Worm (Caenorhabditis elegans): Measurements from ENCODE around the gene let-19.
A peak's percentile ranks its signal among the peaks of the same experiment; 100 is the strongest.

Gene let-19

DNA sequence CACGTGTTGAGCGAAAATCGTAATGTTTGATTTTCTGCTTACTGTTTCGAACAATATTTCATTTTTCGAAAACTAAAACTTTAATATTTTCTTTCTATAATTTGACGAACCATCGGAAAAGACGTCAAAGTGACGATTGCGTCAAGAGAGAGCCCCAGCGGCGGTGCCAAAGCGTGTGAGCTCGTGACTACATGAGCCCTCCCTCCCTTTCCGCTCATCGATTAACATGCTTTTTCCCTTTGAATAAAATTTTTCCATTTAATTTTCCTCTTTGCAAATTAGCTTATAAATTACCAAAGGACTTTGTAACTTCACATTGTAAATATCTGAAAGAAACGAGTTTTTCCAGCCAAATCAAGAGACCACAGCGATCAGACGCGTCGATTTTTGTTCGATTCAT, 27.8 kb upstream of the let-19 start:
- no peak for TF ChIP-seq unc-86 (tag; optimal IDR thresholded peaks at IDR 0.05)
- peak; percentile 2 for TF ChIP-seq ceh-48 (tag; optimal IDR thresholded peaks at IDR 0.05)
- TF ChIP-seq hlh-30 (tag; optimal IDR thresholded peaks at IDR 0.05; ENCODE audit: insufficient read depth) = peak; percentile 25
- TF ChIP-seq dmd-4 (tag; optimal IDR thresholded peaks at IDR 0.05; ENCODE audit: borderline replicate concordance) = no peak
- TF ChIP-seq unc-42 (tag; optimal IDR thresholded peaks at IDR 0.05) = peak; percentile 40
- no peak for TF ChIP-seq hlh-6 (tag; optimal IDR thresholded peaks at IDR 0.05)
- TF ChIP-seq fkh-10 (GFP tag; optimal IDR thresholded peaks at IDR 0.05) = no peak
- no peak for TF ChIP-seq fkh-6 (tag; optimal IDR thresholded peaks at IDR 0.05)

- TF ChIP-seq ceh-24 (tag; optimal IDR thresholded peaks at IDR 0.05) (no peak), ref-2 (tag; optimal IDR thresholded peaks at IDR 0.05) (no peak), K02D7.2 (tag; optimal IDR thresholded peaks at IDR 0.05) (no peak), pha-2 (tag; optimal IDR thresholded peaks at IDR 0.05) (no peak), nhr-11 (tag; optimal IDR thresholded peaks at IDR 0.05) (no peak), C08G9.2 (tag; optimal IDR thresholded peaks at IDR 0.05) (peak; percentile 41), hlh-15 (tag; optimal IDR thresholded peaks at IDR 0.05) (no peak), C38D4.7 (GFP tag; optimal IDR thresholded peaks at IDR 0.05) (no peak), madf-2 (tag; optimal IDR thresholded peaks at IDR 0.05) (no peak), ceh-34 (tag; optimal IDR thresholded peaks at IDR 0.05) (no peak), Y22D7AL.16 (tag; optimal IDR thresholded peaks at IDR 0.05) (no peak), ceh-18 (tag; optimal IDR thresholded peaks at IDR 0.05) (peak; percentile 68), K09A11.1 (tag; optimal IDR thresholded peaks at IDR 0.05; ENCODE audit: insufficient read depth) (no peak), nfya-1 (tag; optimal IDR thresholded peaks at IDR 0.05) (peak; percentile 32), rnt-1 (tag; optimal IDR thresholded peaks at IDR 0.05) (peak; percentile 4)
Measured at ce11 chrII:8743379-8744173, 27.2 kb upstream of the let-19 start, which contains the start of gene mak-1. TSS of gene mak-1 (plus strand) at chrII:8744071.

DNA sequence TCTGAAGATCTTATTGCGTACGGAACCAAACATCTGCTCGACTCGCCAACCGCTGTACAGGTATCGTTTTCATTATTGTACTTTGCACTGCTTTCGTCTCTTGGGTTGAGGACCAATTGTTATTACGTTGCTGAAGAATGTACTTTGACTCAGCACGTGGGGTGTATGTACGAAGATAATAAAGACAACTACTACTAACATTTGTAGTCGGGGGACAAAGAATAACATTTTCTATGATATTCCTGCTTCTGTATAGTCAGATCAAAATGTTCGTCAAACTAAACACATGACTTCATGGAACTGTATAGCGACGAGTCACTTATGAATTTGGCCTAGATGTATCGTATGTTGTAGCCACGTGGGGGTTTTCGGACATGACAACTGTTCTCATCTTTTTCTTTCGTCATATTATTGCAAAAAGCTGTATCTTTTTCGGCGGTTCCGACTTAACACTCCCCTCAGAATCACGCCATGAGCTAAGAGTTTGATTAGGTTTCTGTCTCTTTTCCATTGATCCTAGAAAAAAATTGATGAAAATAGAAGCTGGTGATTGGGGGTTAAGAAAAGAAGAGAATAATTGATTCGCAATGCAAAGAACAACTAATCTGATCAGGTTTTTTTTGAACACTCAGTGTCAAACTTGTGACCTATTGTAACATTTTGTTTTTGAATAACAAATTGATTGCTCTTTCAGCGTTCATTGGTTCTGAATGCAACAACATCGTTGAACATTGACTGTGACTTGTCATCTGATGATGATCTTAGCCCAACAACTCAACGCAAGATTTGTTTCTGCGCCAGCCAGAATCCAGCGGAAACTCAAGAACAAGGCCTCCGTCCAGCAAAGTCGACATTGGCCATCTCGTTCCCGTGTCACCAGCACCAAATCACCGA, 26.0 kb upstream of the let-19 start:
- no peak for TF ChIP-seq ceh-18 (tag; optimal IDR thresholded peaks at IDR 0.05)
- TF ChIP-seq rnt-1 (tag; optimal IDR thresholded peaks at IDR 0.05) = no peak
- no peak for TF ChIP-seq hlh-30 (tag; optimal IDR thresholded peaks at IDR 0.05; ENCODE audit: insufficient read depth)
- no peak for TF ChIP-seq che-1 (tag; optimal IDR thresholded peaks at IDR 0.05)
- no peak for TF ChIP-seq ceh-34 (tag; optimal IDR thresholded peaks at IDR 0.05)

- TF ChIP-seq eyg-1 (tag; optimal IDR thresholded peaks at IDR 0.05) = no peak
- no peak for TF ChIP-seq madf-2 (tag; optimal IDR thresholded peaks at IDR 0.05)
- TF ChIP-seq pax-1 (tag; optimal IDR thresholded peaks at IDR 0.05) = no peak
- no peak for TF ChIP-seq nfya-1 (tag; optimal IDR thresholded peaks at IDR 0.05)
- no peak for TF ChIP-seq ama-1 (optimal IDR thresholded peaks at IDR 0.05)
- TF ChIP-seq unc-3 (GFP tag; conservative IDR thresholded peaks at IDR 0.05) = no peak
- no peak for TF ChIP-seq unc-3 (tag; optimal IDR thresholded peaks at IDR 0.05)
- no peak for TF ChIP-seq lin-11 (tag; optimal IDR thresholded peaks at IDR 0.05)
- no peak for TF ChIP-seq hlh-13 (GFP tag; optimal IDR thresholded peaks at IDR 0.05)
- no peak for TF ChIP-seq hlh-30 (tag; optimal IDR thresholded peaks at IDR 0.05; ENCODE audit: insufficient read depth)
- TF ChIP-seq hlh-8 (tag; optimal IDR thresholded peaks at IDR 0.05) = no peak
- TF ChIP-seq pqm-1 (tag; optimal IDR thresholded peaks at IDR 0.05) = no peak
- TF ChIP-seq tbx-2 (tag; optimal IDR thresholded peaks at IDR 0.05) = no peak
- no peak for TF ChIP-seq C38D4.7 (GFP tag; optimal IDR thresholded peaks at IDR 0.05)
- TF ChIP-seq C08G9.2 (tag; optimal IDR thresholded peaks at IDR 0.05) = no peak
- no peak for TF ChIP-seq ceh-9 (tag; optimal IDR thresholded peaks at IDR 0.05)
- no peak for TF ChIP-seq ceh-48 (tag; optimal IDR thresholded peaks at IDR 0.05)
- TF ChIP-seq dve-1 (tag; optimal IDR thresholded peaks at IDR 0.05) = no peak
- TF ChIP-seq sox-2 (GFP tag; IDR thresholded peaks at IDR 0.05) = no peak
- TF ChIP-seq nhr-232 (tag; optimal IDR thresholded peaks at IDR 0.05) = no peak
Measured at ce11 chrII:8745449-8746297, 25.1 kb upstream of the let-19 start.
